Worm (Caenorhabditis elegans): ENCODE data around the gene Y45F3A.1.

DNA sequence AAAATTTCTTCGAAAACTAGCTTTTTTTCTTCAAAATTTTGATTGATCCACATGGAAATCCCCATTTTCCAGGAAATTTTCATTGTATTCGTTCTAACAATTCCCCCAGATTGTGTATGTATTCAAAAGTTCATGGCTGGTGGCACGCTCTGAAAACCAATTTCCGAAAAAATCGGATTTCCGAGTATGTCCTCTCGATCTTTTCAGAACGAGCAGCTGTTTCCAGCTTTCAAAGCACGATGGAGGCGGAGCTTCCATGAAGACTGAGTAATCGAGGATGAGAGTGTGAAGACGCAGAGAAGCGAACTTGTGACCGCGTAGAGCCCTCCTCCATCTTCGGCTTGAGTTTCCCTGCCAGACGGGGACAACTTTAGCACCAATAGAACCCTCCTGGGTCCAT is 42.6 kb upstream of the Y45F3A.1 start:
- TF ChIP-seq dao-5 (tag; optimal IDR thresholded peaks at IDR 0.05) (no peak), him-1 (tag; optimal IDR thresholded peaks at IDR 0.05) (no peak)

Measured in whole organism, L4/young adult.